Fruit fly (Drosophila melanogaster) whole organism, embryonic: ENCODE results near the gene Zw.

Experiments used
- ATbp ChIP-seq: fragments of 200-800 bp; sonication (Bioruptor generic); optimal IDR thresholded peaks from 2 replicates; lab custom pipeline; 2017; ENCODE audit warnings: missing biosample characterization, mild to moderate bottlenecking, missing genetic modification characterization, missing genetic modification reagents
- Atf-2 ChIP-seq: fragments of 200-800 bp; sonication (Bioruptor generic); optimal IDR thresholded peaks from 2 replicates; lab custom pipeline; 2016; ENCODE audit warnings: missing biosample characterization, missing genetic modification characterization
- Blimp-1 ChIP-seq: fragments of 200-800 bp; sonication (Bioruptor generic); optimal IDR thresholded peaks from 3 replicates; lab custom pipeline; 2018; ENCODE audit warnings: missing biosample characterization, missing genetic modification characterization, mild to moderate bottlenecking, moderate library complexity, missing genetic modification reagents
- BtbVII ChIP-seq: fragments of 200-800 bp; sonication (Bioruptor generic); optimal IDR thresholded peaks from 3 replicates; lab custom pipeline; 2017; ENCODE audit warnings: missing biosample characterization, mild to moderate bottlenecking, missing genetic modification characterization
- CG10209 ChIP-seq: fragments of 200-800 bp; sonication (Bioruptor generic); optimal IDR thresholded peaks from 3 replicates; lab custom pipeline; 2017; ENCODE audit warnings: missing biosample characterization, mild to moderate bottlenecking, missing genetic modification characterization, missing genetic modification reagents
- CG10321 ChIP-seq: fragments of 200-800 bp; sonication (Bioruptor generic); IDR thresholded peaks from 2 replicates; pipeline ENCODE4 v1.3.6; 2022; ENCODE audit warnings: missing biosample characterization, missing genetic modification characterization
- CG10431 ChIP-seq: fragments of 200-800 bp; sonication (Bioruptor generic); optimal IDR thresholded peaks from 3 replicates; lab custom pipeline; 2018; ENCODE audit warnings: missing biosample characterization, mild to moderate bottlenecking, missing genetic modification characterization
- CG10543 ChIP-seq: fragments of 200-800 bp; sonication (Bioruptor generic); optimal IDR thresholded peaks from 3 replicates; lab custom pipeline; 2017; ENCODE audit warnings: missing biosample characterization, mild to moderate bottlenecking, missing genetic modification characterization, moderate library complexity
- CG12219 ChIP-seq: fragments of 200-800 bp; sonication (Bioruptor generic); optimal IDR thresholded peaks from 3 replicates; lab custom pipeline; 2018; ENCODE audit warnings: missing biosample characterization, mild to moderate bottlenecking, missing genetic modification characterization
- CG12942 ChIP-seq: fragments of 200-800 bp; sonication (Bioruptor generic); optimal IDR thresholded peaks from 3 replicates; lab custom pipeline; 2016; ENCODE audit warnings: missing biosample characterization, missing genetic modification characterization
- CG13424 ChIP-seq: fragments of 200-800 bp; sonication (Bioruptor generic); optimal IDR thresholded peaks from 2 replicates; lab custom pipeline; 2019; ENCODE audit warnings: missing biosample characterization, mild to moderate bottlenecking, missing genetic modification characterization, moderate library complexity
- CG14050 ChIP-seq: fragments of 200-800 bp; sonication (Bioruptor generic); IDR thresholded peaks from 3 replicates; pipeline ENCODE4 v1.3.6; 2022; ENCODE audit warnings: missing biosample characterization, missing genetic modification characterization
- CG1603 ChIP-seq: fragments of 200-800 bp; sonication (Bioruptor generic); optimal IDR thresholded peaks from 2 replicates; lab custom pipeline; 2019; ENCODE audit warnings: missing biosample characterization, mild to moderate bottlenecking, missing genetic modification characterization, moderate library complexity
- CG16863 ChIP-seq: fragments of 200-800 bp; sonication (Bioruptor generic); optimal IDR thresholded peaks from 3 replicates; lab custom pipeline; 2016; ENCODE audit warnings: missing biosample characterization, missing genetic modification characterization
- CG18619 ChIP-seq: fragments of 200-800 bp; sonication (Bioruptor generic); optimal IDR thresholded peaks from 3 replicates; lab custom pipeline; 2017; ENCODE audit warnings: missing biosample characterization, mild to moderate bottlenecking, missing genetic modification characterization
- CG2129 ChIP-seq: fragments of 200-800 bp; sonication (Bioruptor generic); IDR thresholded peaks from 2 replicates; pipeline ENCODE4 v1.3.6; 2022; ENCODE audit warnings: missing biosample characterization, missing genetic modification characterization; ENCODE audit not compliant: partially characterized antibody
- CG31365 ChIP-seq: fragments of 200-800 bp; sonication (Bioruptor generic); optimal IDR thresholded peaks from 2 replicates; lab custom pipeline; 2018; ENCODE audit warnings: missing biosample characterization, mild to moderate bottlenecking, missing genetic modification characterization
- CG31388 ChIP-seq: fragments of 200-800 bp; sonication (Bioruptor generic); optimal IDR thresholded peaks from 2 replicates; lab custom pipeline; 2016; ENCODE audit warnings: missing biosample characterization, missing genetic modification characterization
- CG5953 ChIP-seq: fragments of 200-800 bp; sonication (Bioruptor generic); IDR thresholded peaks from 2 replicates; pipeline ENCODE4 v1.3.6; 2022; ENCODE audit warnings: missing biosample characterization, missing genetic modification characterization
- CG7357 ChIP-seq: fragments of 200-800 bp; sonication (Bioruptor generic); IDR thresholded peaks from 3 replicates; pipeline ENCODE4 v1.3.6; 2022; ENCODE audit warnings: missing biosample characterization, missing genetic modification characterization
- CG7963 ChIP-seq: fragments of 200-800 bp; sonication (Bioruptor generic); IDR thresholded peaks from 3 replicates; pipeline ENCODE4 v1.3.6; 2022; ENCODE audit warnings: missing biosample characterization, missing genetic modification characterization; ENCODE audit not compliant: partially characterized antibody
- CG9609 ChIP-seq: fragments of 200-800 bp; sonication (Bioruptor generic); optimal IDR thresholded peaks from 3 replicates; lab custom pipeline; 2016; ENCODE audit warnings: missing biosample characterization, missing genetic modification characterization
- CG9797 ChIP-seq: fragments of 200-800 bp; sonication (Bioruptor generic); optimal IDR thresholded peaks from 3 replicates; lab custom pipeline; 2018; ENCODE audit warnings: missing biosample characterization, mild to moderate bottlenecking, missing genetic modification characterization
- Camta ChIP-seq: fragments of 200-800 bp; sonication (Bioruptor generic); optimal IDR thresholded peaks from 2 replicates; lab custom pipeline; 2016; ENCODE audit warnings: missing biosample characterization, missing genetic modification characterization
- Chrac-16 ChIP-seq: fragments of 200-800 bp; sonication (Bioruptor generic); optimal IDR thresholded peaks from 3 replicates; lab custom pipeline; 2016; ENCODE audit warnings: missing biosample characterization, missing genetic modification characterization
- Dll ChIP-seq: fragments of 200-800 bp; sonication (Bioruptor generic); IDR thresholded peaks from 4 replicates; pipeline ENCODE4 v1.3.6; 2022; ENCODE audit warnings: missing biosample characterization, missing genetic modification characterization; ENCODE audit not compliant: partially characterized antibody
- Doc3 ChIP-seq: fragments of 200-800 bp; sonication (Bioruptor generic); IDR thresholded peaks from 3 replicates; pipeline ENCODE4 v1.3.6; 2022; ENCODE audit warnings: missing biosample characterization, missing genetic modification characterization; ENCODE audit not compliant: partially characterized antibody
- Dref ChIP-seq: fragments of 200-800 bp; sonication (Bioruptor generic); IDR thresholded peaks from 2 replicates; pipeline ENCODE4 v1.3.6; 2022; ENCODE audit warnings: missing biosample characterization, missing genetic modification characterization
- Fer3 ChIP-seq: fragments of 200-800 bp; sonication (Bioruptor generic); optimal IDR thresholded peaks from 2 replicates; lab custom pipeline; 2018; ENCODE audit warnings: missing biosample characterization, mild to moderate bottlenecking, missing genetic modification characterization, moderate library complexity
- HHEX ChIP-seq: fragments of 200-800 bp; sonication (Bioruptor generic); optimal IDR thresholded peaks from 3 replicates; lab custom pipeline; 2017; ENCODE audit warnings: missing biosample characterization, mild to moderate bottlenecking, missing genetic modification characterization, missing genetic modification reagents
- HLH3B ChIP-seq: fragments of 200-800 bp; sonication (Bioruptor generic); IDR thresholded peaks from 2 replicates; pipeline ENCODE4 v1.3.6; 2022; ENCODE audit warnings: missing biosample characterization, missing genetic modification characterization
- Neu2 ChIP-seq: fragments of 200-800 bp; sonication (Bioruptor generic); optimal IDR thresholded peaks from 3 replicates; lab custom pipeline; 2016; ENCODE audit warnings: missing biosample characterization, missing genetic modification characterization, borderline replicate concordance
- ab ChIP-seq: fragments of 200-800 bp; sonication (Bioruptor generic); optimal IDR thresholded peaks from 2 replicates; lab custom pipeline; 2016; ENCODE audit warnings: missing biosample characterization, missing genetic modification characterization
- cato ChIP-seq: fragments of 200-800 bp; sonication (Bioruptor generic); optimal IDR thresholded peaks from 2 replicates; lab custom pipeline; 2016; ENCODE audit warnings: missing biosample characterization, missing genetic modification characterization, borderline replicate concordance
- caup ChIP-seq: fragments of 200-800 bp; sonication (Bioruptor generic); optimal IDR thresholded peaks from 3 replicates; lab custom pipeline; 2017; ENCODE audit warnings: missing biosample characterization, mild to moderate bottlenecking, missing genetic modification characterization, moderate library complexity; ENCODE audit not compliant: severe bottlenecking
- cwo ChIP-seq: fragments of 200-800 bp; sonication (Bioruptor generic); optimal IDR thresholded peaks from 3 replicates; lab custom pipeline; 2017; ENCODE audit warnings: missing biosample characterization, missing genetic modification characterization, mild to moderate bottlenecking, moderate library complexity, missing genetic modification reagents
- da ChIP-seq: fragments of 200-800 bp; sonication (Bioruptor generic); optimal IDR thresholded peaks from 2 replicates; lab custom pipeline; 2016; ENCODE audit warnings: missing biosample characterization, missing genetic modification characterization
- dpn ChIP-seq, 2 experiments: fragments of 200-800 bp; sonication (Bioruptor generic); optimal IDR thresholded peaks; 3 replicates each; lab custom pipeline; 2016; ENCODE audit warnings: missing biosample characterization in 2 of 2, missing genetic modification characterization in 2 of 2
- ewg ChIP-seq: fragments of 200-800 bp; sonication (Bioruptor generic); optimal IDR thresholded peaks from 3 replicates; lab custom pipeline; 2017; ENCODE audit warnings: mild to moderate bottlenecking, missing biosample characterization, missing genetic modification reagents, missing genetic modification characterization
- fd96Cb ChIP-seq: fragments of 200-800 bp; sonication (Bioruptor generic); optimal IDR thresholded peaks from 2 replicates; lab custom pipeline; 2018; ENCODE audit warnings: missing biosample characterization, mild to moderate bottlenecking, missing genetic modification characterization, moderate library complexity
- gem ChIP-seq: fragments of 200-800 bp; sonication (Bioruptor generic); optimal IDR thresholded peaks from 2 replicates; lab custom pipeline; 2019; ENCODE audit warnings: missing biosample characterization, mild to moderate bottlenecking, missing genetic modification characterization, moderate library complexity
- jigr1 ChIP-seq: fragments of 200-800 bp; sonication (Bioruptor generic); IDR thresholded peaks from 3 replicates; pipeline ENCODE4 v1.3.6; 2022; ENCODE audit warnings: missing biosample characterization, missing genetic modification characterization
- jumu ChIP-seq: fragments of 200-800 bp; sonication (Bioruptor generic); optimal IDR thresholded peaks from 3 replicates; lab custom pipeline; 2016; ENCODE audit warnings: missing biosample characterization, missing genetic modification characterization
- org-1 ChIP-seq: fragments of 200-800 bp; sonication (Bioruptor generic); optimal IDR thresholded peaks from 2 replicates; lab custom pipeline; 2017; ENCODE audit warnings: missing biosample characterization, missing genetic modification characterization
- pho ChIP-seq: fragments of 200-800 bp; sonication (Bioruptor generic); optimal IDR thresholded peaks from 2 replicates; lab custom pipeline; 2016; ENCODE audit warnings: missing biosample characterization, missing genetic modification characterization
- rib ChIP-seq: fragments of 200-800 bp; sonication (Bioruptor generic); IDR thresholded peaks from 2 replicates; pipeline ENCODE4 v1.3.6; 2022; ENCODE audit warnings: missing biosample characterization, missing genetic modification characterization
- slou ChIP-seq: fragments of 200-800 bp; sonication (Bioruptor generic); optimal IDR thresholded peaks from 3 replicates; lab custom pipeline; 2016; ENCODE audit warnings: missing biosample characterization, missing genetic modification characterization
- trem ChIP-seq: fragments of 200-800 bp; optimal IDR thresholded peaks from 3 replicates; lab custom pipeline; 2019; ENCODE audit warnings: missing biosample characterization, mild to moderate bottlenecking, missing genetic modification characterization, moderate library complexity
- wek ChIP-seq: fragments of 200-800 bp; sonication (Bioruptor generic); optimal IDR thresholded peaks from 3 replicates; lab custom pipeline; 2018; ENCODE audit warnings: missing biosample characterization, mild to moderate bottlenecking, missing genetic modification characterization, moderate library complexity

Gene Zw

dm6 chrX:19651757-19652419 lies 15.2 kb upstream of the Zw start, which contains the start of the genes Ranbp21 and Elys (continued):
- TF ChIP-seq CG10321 (GFP tag; lab: Robert Waterston, UW), result no peak
- TF ChIP-seq Chrac-16, result peak; percentile 71
- TF ChIP-seq jigr1 (GFP tag; lab: Robert Waterston, UW), result no peak
- peak; percentile 25; the same call in 1 of the 2 replicates for TF ChIP-seq HLH3B
- peak; percentile 3 for TF ChIP-seq Fer3 (tag; lab: Kevin White, UChicago)
- TF ChIP-seq trem, result peak; percentile 51
- no peak for TF ChIP-seq ATbp
- TF ChIP-seq CG12942 (GFP tag; lab: Kevin White, UChicago), result peak; percentile 45
- TF ChIP-seq cato, result no peak
- TF ChIP-seq CG13424, result peak; percentile 36
- peak; percentile 33 for TF ChIP-seq Dref (GFP tag; lab: Robert Waterston, UW)
- peak; percentile 56 for TF ChIP-seq CG16863 (GFP tag; lab: Kevin White, UChicago)
- no peak for TF ChIP-seq org-1
- peak; percentile 53 for TF ChIP-seq pho (GFP tag; lab: Kevin White, UChicago)
- no peak for TF ChIP-seq Doc3 (GFP tag; lab: Robert Waterston, UW)
- TF ChIP-seq Neu2 (GFP tag; lab: Kevin White, UChicago), result no peak
- TF ChIP-seq ab (GFP tag; lab: Kevin White, UChicago), result no peak
- TF ChIP-seq CG2129, result no peak
- no peak for TF ChIP-seq CG1603 (tag; lab: Kevin White, UChicago)
- TF ChIP-seq CG31365, result no peak
- TF ChIP-seq Camta, result peak; percentile 23
- peak; percentile 26 for TF ChIP-seq CG18619 (GFP tag; lab: Kevin White, UChicago)
- no peak for TF ChIP-seq CG14050
- no peak for TF ChIP-seq slou (GFP tag; lab: Kevin White, UChicago)
- TF ChIP-seq gem (tag; lab: Kevin White, UChicago), result no peak
- peak; percentile 71 for TF ChIP-seq CG9609 (GFP tag; lab: Kevin White, UChicago)
- TF ChIP-seq CG7357 (GFP tag; lab: Robert Waterston, UW), result peak; percentile 42; the same call in 1 of the 3 replicates
- TF ChIP-seq CG10431 (GFP tag; lab: Kevin White, UChicago), result no peak
- TF ChIP-seq Blimp-1 (GFP tag; lab: Kevin White, UChicago), result no peak
- TF ChIP-seq HHEX (GFP tag; lab: Kevin White, UChicago), result no peak
- TF ChIP-seq CG7963 (GFP tag; lab: Robert Waterston, UW), result no peak
- no peak for TF ChIP-seq CG31388 (GFP tag; lab: Kevin White, UChicago)
- no peak for TF ChIP-seq CG12219
- TF ChIP-seq wek (GFP tag; lab: Kevin White, UChicago), result no peak
- TF ChIP-seq CG5953 (GFP tag; lab: Robert Waterston, UW), result no peak
- TF ChIP-seq Dll (GFP tag; lab: Robert Waterston, UW), result peak; percentile 31; the same call in 1 of the 4 replicates
- TF ChIP-seq CG10543 (GFP tag; lab: Kevin White, UChicago), result peak; percentile 62
- TF ChIP-seq Atf-2 (GFP tag; lab: Kevin White, UChicago), result no peak
- TF ChIP-seq CG9797 (GFP tag; lab: Kevin White, UChicago), result peak; percentile 40
- no peak for TF ChIP-seq cwo
- no peak for TF ChIP-seq BtbVII (GFP tag; lab: Kevin White, UChicago)
- no peak for TF ChIP-seq caup (GFP tag; lab: Kevin White, UChicago)
- TF ChIP-seq rib, result peak; percentile 86
- TF ChIP-seq ewg (GFP tag; lab: Kevin White, UChicago), result no peak
- TF ChIP-seq dpn (GFP tag; optimal IDR thresholded peaks at IDR 0.05; lab: Kevin White, UChicago), result peak; percentile 69 to 70
- peak; percentile 14 for TF ChIP-seq fd96Cb (tag; lab: Kevin White, UChicago)
- TF ChIP-seq CG10209 (GFP tag; lab: Kevin White, UChicago), result peak; percentile 38
- peak; percentile 24 for TF ChIP-seq da (GFP tag; lab: Kevin White, UChicago)
- peak; percentile 78 for TF ChIP-seq jumu (GFP tag; lab: Kevin White, UChicago)
